Fruit fly (Drosophila melanogaster): Measurements from ENCODE around the gene Hsp27.

The Hsp27 gene

DNA sequence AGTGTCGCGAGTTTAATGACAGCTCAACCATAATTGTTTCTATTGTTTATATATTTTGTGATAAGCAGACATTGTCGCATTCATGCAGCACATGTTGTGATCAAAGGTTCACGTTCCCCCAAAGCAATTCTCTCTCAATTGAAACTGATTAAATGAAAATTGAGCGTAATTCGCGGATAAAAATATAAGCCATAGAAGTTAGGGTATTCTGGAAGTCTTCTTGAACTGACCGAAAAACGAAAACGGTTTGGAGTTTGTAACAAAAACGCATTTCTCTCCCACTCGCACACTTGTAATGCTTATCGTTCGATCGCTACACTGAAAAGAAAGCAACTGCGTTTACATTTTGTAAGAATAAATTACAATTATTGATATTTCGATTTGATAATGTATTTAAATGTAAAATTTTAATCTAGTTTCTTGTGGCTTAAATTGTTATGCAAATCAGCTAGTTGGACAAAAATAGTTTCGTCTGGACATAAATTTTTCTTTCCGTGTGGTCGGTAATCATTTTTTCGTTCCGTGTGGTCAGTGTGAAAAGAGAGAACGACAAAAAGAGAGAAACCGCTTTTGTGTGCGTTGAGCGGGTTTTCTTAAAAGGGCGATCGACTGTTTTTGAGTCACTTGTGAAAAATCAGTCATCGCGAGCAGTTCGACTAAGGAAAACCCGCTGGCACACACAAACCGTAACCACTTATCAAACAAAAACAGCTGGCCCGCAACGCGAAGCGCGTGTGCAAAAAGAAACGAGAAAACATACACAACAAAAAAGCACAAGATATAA is 39.0 kb downstream of the Hsp27 start, which contains the start of gene aay (continued):
- TF ChIP-seq pum (GFP tag; optimal IDR thresholded peaks at IDR 0.05) (peak; percentile 96), hb (GFP tag; IDR thresholded peaks at IDR 0.05; ENCODE audit: partially characterized antibody) (no peak), CG9876 (GFP tag; optimal IDR thresholded peaks at IDR 0.05) (peak; percentile 91), CG8359 (GFP tag; optimal IDR thresholded peaks at IDR 0.05; ENCODE audit: borderline replicate concordance) (peak; percentile 95), CG10543 (GFP tag; optimal IDR thresholded peaks at IDR 0.05) (peak; percentile 97), stwl (tag; optimal IDR thresholded peaks at IDR 0.05) (peak; percentile 88), tin (GFP tag; optimal IDR thresholded peaks at IDR 0.05) (peak; percentile 98), sna (GFP tag; IDR thresholded peaks at IDR 0.05; ENCODE audit: partially characterized antibody) (no peak), Tbp (GFP tag; optimal IDR thresholded peaks at IDR 0.05) (no peak), Sox100B (GFP tag; optimal IDR thresholded peaks at IDR 0.05) (peak; percentile 99), Deaf1 (tag; optimal IDR thresholded peaks at IDR 0.05) (peak; percentile 90), hkb (optimal IDR thresholded peaks at IDR 0.05) (no peak), hkb (GFP tag; IDR thresholded peaks at IDR 0.05) (peak; percentile 99), tap (tag; optimal IDR thresholded peaks at IDR 0.05) (peak; percentile 99), sc (optimal IDR thresholded peaks at IDR 0.05) (no peak), sc (GFP tag; optimal IDR thresholded peaks at IDR 0.05) (peak; percentile 98), bcd (GFP tag; optimal IDR thresholded peaks at IDR 0.05) (peak; percentile 99), HLH4C (GFP tag; IDR thresholded peaks at IDR 0.05; ENCODE audit: partially characterized antibody) (0 out of 3 replicates have a peak, but pooled peaks have one; percentile 37), CG18764 (GFP tag; optimal IDR thresholded peaks at IDR 0.05) (peak; percentile 98), CG32532 (GFP tag; IDR thresholded peaks at IDR 0.05) (peak; percentile 98), Max (GFP tag; optimal IDR thresholded peaks at IDR 0.05) (peak; percentile 99), gro (GFP tag; optimal IDR thresholded peaks at IDR 0.05) (peak; percentile 98), CG10565 (GFP tag; optimal IDR thresholded peaks at IDR 0.05) (peak; percentile 95), wek (GFP tag; optimal IDR thresholded peaks at IDR 0.05) (peak; percentile 92), Hmx (GFP tag; optimal IDR thresholded peaks at IDR 0.05) (peak; percentile 96), CG9817 (tag; optimal IDR thresholded peaks at IDR 0.05) (peak; percentile 98), ERR (GFP tag; optimal IDR thresholded peaks at IDR 0.05) (peak; percentile 96), CG12744 (GFP tag; optimal IDR thresholded peaks at IDR 0.05) (peak; percentile 98), CG7963 (GFP tag; IDR thresholded peaks at IDR 0.05; ENCODE audit: partially characterized antibody) (no peak), CG8089 (GFP tag; optimal IDR thresholded peaks at IDR 0.05) (peak; percentile 97), Vsx1 (GFP tag; optimal IDR thresholded peaks at IDR 0.05) (peak; percentile 97), chn (GFP tag; optimal IDR thresholded peaks at IDR 0.05) (peak; percentile 98), kni (GFP tag; optimal IDR thresholded peaks at IDR 0.05) (peak; percentile 95), Sry-β (GFP tag; optimal IDR thresholded peaks at IDR 0.05) (peak; percentile 76), HLH3B (GFP tag; IDR thresholded peaks at IDR 0.05) (peak; percentile 98), CG6813 (GFP tag; optimal IDR thresholded peaks at IDR 0.05) (peak; percentile 99), CG7271 (tag; optimal IDR thresholded peaks at IDR 0.05) (peak; percentile 96), BtbVII (GFP tag; optimal IDR thresholded peaks at IDR 0.05) (peak; percentile 99), CG34224 (GFP tag; IDR thresholded peaks at IDR 0.05; ENCODE audit: partially characterized antibody) (peak; percentile 57; the same call in 2 of the 3 replicates), Scr (GFP tag; IDR thresholded peaks at IDR 0.05; ENCODE audit: partially characterized antibody) (no peak), CG11085 (GFP tag; IDR thresholded peaks at IDR 0.05) (peak; percentile 96), CG11247 (GFP tag; IDR thresholded peaks at IDR 0.05) (peak; percentile 97), br (optimal IDR thresholded peaks at IDR 0.05) (no peak), Bteb2 (GFP tag; optimal IDR thresholded peaks at IDR 0.05) (peak; percentile 99), CG13287 (GFP tag; IDR thresholded peaks at IDR 0.05; ENCODE audit: partially characterized antibody) (peak; percentile 63), peb (GFP tag; IDR thresholded peaks at IDR 0.05) (peak; percentile 96), grau (tag; optimal IDR thresholded peaks at IDR 0.05) (peak; percentile 99), Dref (GFP tag; IDR thresholded peaks at IDR 0.05) (peak; percentile 40), Rfx (GFP tag; IDR thresholded peaks at IDR 0.05) (peak; percentile 99)
